Worm (Caenorhabditis elegans): ENCODE data around the gene F57A10.2.
"Not testable (repeated sequence)": the region's sequence is repeated elsewhere in the genome, so short reads cannot be mapped to it uniquely, and the experiment has no call there.

Gene F57A10.2

DNA sequence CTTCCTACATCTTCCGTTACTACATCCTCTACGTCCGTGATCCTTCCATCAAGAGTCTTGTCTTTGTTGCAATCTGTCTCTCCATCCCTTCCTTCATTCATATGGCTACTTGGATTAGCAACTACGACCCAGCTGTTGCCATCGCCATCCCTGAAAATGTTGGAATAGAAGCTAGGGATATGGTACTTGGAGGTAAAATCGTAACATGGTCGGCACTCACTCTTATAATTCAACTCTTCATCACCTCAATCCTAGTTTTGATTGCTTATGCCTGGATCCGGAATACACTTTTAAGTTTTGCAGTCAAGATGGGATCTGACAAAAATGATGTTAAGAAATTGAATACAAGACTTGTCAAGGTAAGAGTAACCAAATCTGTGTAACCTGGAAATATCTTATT, 37.4 kb downstream of the F57A10.2 start, which contains the start of gene T26E4.18:
Gene T26E4.18, minus strand, starts transcription at position 101 of the 400 bp plus-strand sequence.
- not testable (repeated sequence) for TF ChIP-seq hlh-13 (GFP tag; optimal IDR thresholded peaks at IDR 0.05); unc-55 (GFP tag; optimal IDR thresholded peaks at IDR 0.05); ceh-45 (GFP tag; IDR thresholded peaks at IDR 0.05)

DNA sequence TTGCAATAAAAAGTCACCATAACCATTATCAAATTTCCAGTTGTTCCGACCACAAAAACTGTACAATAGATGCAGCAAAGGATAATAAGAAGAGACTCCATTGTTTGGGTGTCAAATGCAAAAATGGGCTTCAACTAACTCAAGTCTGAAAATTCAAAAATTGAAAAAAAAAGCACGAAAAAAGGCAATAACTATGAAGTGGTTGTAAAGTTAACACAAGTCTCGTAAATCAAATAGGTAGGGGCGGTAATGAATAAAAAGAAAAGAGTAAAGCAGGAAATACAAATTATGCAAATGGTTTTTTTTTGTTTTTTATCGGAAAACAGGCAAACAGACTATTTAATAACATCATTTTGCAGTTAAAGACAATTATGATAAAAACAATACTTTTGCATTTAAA, 41.0 kb downstream of the F57A10.2 start, which contains the start of gene srsx-38:
Gene srsx-38, minus strand, starts transcription at position 101 of the 400 bp plus-strand sequence.
- TF ChIP-seq ets-4, ceh-31, rnt-1 (tag; optimal IDR thresholded peaks at IDR 0.05): not testable (repeated sequence)

DNA sequence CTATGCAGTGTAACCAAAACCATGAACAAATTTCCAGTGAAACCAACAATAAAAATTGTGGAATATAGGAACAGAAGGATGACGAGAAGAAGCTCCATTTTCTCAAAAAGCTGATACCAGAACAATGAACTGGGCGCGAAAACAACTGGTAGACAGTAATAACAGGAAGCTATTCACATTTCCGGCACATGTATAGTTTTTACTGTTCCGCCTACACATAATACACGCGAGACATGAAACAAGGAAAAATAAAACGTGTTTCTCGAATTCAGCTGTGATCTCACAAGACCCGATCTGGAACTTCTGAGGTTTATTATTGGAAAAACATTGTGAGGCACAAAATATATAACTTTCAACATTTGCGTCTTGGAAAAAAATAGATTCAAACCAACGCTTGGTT, 43.2 kb downstream of the F57A10.2 start, which contains the start of gene srsx-36:
Gene srsx-36, minus strand, starts transcription at position 101 of the 400 bp plus-strand sequence.
- TF ChIP-seq pha-2 (tag; optimal IDR thresholded peaks at IDR 0.05) (no peak), mec-3 (tag; optimal IDR thresholded peaks at IDR 0.05; ENCODE audit: borderline replicate concordance) (no peak), nfya-1 (tag; optimal IDR thresholded peaks at IDR 0.05) (no peak), pat-9 (tag; optimal IDR thresholded peaks at IDR 0.05) (no peak), ceh-30 (tag; optimal IDR thresholded peaks at IDR 0.05) (no peak), pha-4 (tag; optimal IDR thresholded peaks at IDR 0.05) (no peak), pqm-1 (tag; optimal IDR thresholded peaks at IDR 0.05) (no peak), nhr-232 (tag; optimal IDR thresholded peaks at IDR 0.05) (no peak), fkh-10 (GFP tag; optimal IDR thresholded peaks at IDR 0.05) (no peak), ztf-16 (tag; optimal IDR thresholded peaks at IDR 0.05) (no peak), C38D4.7 (GFP tag; optimal IDR thresholded peaks at IDR 0.05) (no peak), sdc-2 (tag; optimal IDR thresholded peaks at IDR 0.05) (no peak), ceh-9 (tag; optimal IDR thresholded peaks at IDR 0.05) (no peak), hlh-30 (tag; optimal IDR thresholded peaks at IDR 0.05; ENCODE audit: insufficient read depth) (no peak), odd-2 (tag; optimal IDR thresholded peaks at IDR 0.05) (no peak)

DNA sequence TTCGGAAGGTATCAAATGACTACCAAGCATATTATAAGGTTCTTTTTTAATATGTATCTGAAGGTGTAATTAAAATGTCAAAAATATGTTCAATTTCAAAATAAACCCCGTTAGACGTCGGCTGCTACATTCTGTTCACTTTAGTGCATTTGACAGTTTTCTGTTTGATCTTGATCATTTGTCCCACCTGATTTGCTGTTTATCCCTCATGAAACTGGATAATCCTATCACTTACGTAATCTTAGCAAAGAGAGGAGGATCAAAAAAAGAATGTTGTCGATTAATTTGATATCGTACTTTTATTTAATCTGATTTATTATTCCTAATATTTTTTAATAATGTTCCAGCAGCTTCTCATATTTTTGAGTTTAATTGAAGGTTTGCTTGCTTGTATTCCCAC, 44.1 kb downstream of the F57A10.2 start, which contains the start of gene F54B8.1:
Gene F54B8.1, plus strand, starts transcription at position 301 of the 400 bp plus-strand sequence.
- no peak for TF ChIP-seq fkh-6 (tag; optimal IDR thresholded peaks at IDR 0.05)
- TF ChIP-seq rnt-1 (tag; optimal IDR thresholded peaks at IDR 0.05) = no peak
- TF ChIP-seq npax-4 (tag; optimal IDR thresholded peaks at IDR 0.05) = no peak
- no peak for TF ChIP-seq ceh-19 (GFP tag; optimal IDR thresholded peaks at IDR 0.05)
- TF ChIP-seq ahr-1 (tag; optimal IDR thresholded peaks at IDR 0.05) = no peak
- no peak for TF ChIP-seq syd-9 (tag; optimal IDR thresholded peaks at IDR 0.05)
- TF ChIP-seq hlh-8 (tag; optimal IDR thresholded peaks at IDR 0.05) = no peak
- TF ChIP-seq dve-1 (tag; optimal IDR thresholded peaks at IDR 0.05) = no peak
- TF ChIP-seq pax-1 (tag; optimal IDR thresholded peaks at IDR 0.05) = no peak
- TF ChIP-seq ceh-30 (tag; optimal IDR thresholded peaks at IDR 0.05) = no peak
- no peak for TF ChIP-seq T23F11.4 (GFP tag; optimal IDR thresholded peaks at IDR 0.05)
- no peak for TF ChIP-seq tbx-2 (tag; optimal IDR thresholded peaks at IDR 0.05)
- TF ChIP-seq hlh-15 (tag; optimal IDR thresholded peaks at IDR 0.05) = no peak
- TF ChIP-seq ceh-9 (tag; optimal IDR thresholded peaks at IDR 0.05) = no peak
- TF ChIP-seq ceh-48 (tag; optimal IDR thresholded peaks at IDR 0.05) = no peak
- TF ChIP-seq elt-4 (tag; optimal IDR thresholded peaks at IDR 0.05) = no peak
- no peak for TF ChIP-seq ceh-22 (tag; optimal IDR thresholded peaks at IDR 0.05)

DNA sequence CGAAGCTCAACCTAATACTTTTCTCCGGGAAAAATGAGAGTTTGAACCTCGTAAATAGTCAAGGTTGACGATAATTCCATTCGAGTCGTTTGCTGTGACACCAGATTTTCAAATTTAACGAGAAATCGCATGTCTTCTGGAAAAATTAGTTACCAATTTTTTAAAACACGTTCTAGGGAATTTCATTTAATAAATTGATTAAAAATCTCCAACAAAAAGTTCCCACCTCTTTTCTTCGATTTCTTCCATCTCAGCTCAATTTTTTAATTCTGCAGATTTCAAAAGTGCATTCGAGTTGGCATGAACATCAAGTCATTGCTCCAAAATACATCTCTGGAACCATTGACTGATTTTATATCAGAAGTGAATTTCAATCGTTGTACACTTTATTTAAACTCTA, 45.6 kb downstream of the F57A10.2 start, which contains the start of gene nhr-282:
Gene nhr-282, plus strand, starts transcription at position 301 of the 400 bp plus-strand sequence.
- not testable (repeated sequence) for TF ChIP-seq C08G9.2, ceh-9, ceh-18 (tag; optimal IDR thresholded peaks at IDR 0.05)
